Fruit fly (Drosophila melanogaster): ENCODE results near the gene pasi1.

pasi1 gene

DNA sequence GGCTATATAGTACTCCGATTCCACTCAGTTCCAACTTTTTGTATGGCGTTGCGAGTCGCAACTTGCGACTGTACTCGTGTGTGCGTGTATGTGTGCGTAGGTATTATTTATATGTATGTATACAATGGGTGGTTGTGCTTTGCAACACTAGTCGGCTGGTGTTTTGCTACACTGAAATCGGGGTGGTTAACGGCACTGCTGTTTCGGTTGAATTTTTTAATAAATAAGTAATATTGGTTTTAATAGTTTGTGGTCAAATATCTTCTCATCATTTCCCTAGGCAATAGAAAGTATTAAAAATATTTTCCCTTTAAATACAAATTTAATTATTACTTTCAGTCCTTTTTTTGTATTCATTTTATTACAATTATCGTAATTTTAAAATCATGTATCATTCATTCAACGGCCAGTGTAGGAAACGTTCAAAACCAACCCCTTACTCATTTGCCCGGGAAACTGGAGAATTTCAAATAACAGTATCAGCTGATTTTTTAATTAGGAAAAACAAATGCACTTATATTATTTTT, 3.4 kb downstream of the pasi1 start, which contains the start of gene CG7379 (continued):
- peak; percentile 40; the same call in 1 of the 3 replicates for TF ChIP-seq croc (GFP tag; conservative IDR thresholded peaks at IDR 0.05)
- TF ChIP-seq Mes4 (GFP tag; optimal IDR thresholded peaks at IDR 0.05) = peak; percentile 16
- peak; percentile 71 for TF ChIP-seq CG6765 (GFP tag; optimal IDR thresholded peaks at IDR 0.05)
- no peak for TF ChIP-seq btn (GFP tag; optimal IDR thresholded peaks at IDR 0.05)
- peak; percentile 59 for TF ChIP-seq twi (tag; optimal IDR thresholded peaks at IDR 0.05)
- peak; percentile 61 for TF ChIP-seq CG9876 (GFP tag; optimal IDR thresholded peaks at IDR 0.05)
- TF ChIP-seq chif (GFP tag; optimal IDR thresholded peaks at IDR 0.05) = peak; percentile 73 to 75
- TF ChIP-seq pita (GFP tag; optimal IDR thresholded peaks at IDR 0.05) = no peak
- TF ChIP-seq CG42726 (GFP tag; IDR thresholded peaks at IDR 0.05; ENCODE audit: partially characterized antibody) = no peak
- TF ChIP-seq CG14965 (GFP tag; optimal IDR thresholded peaks at IDR 0.05; ENCODE audit: borderline replicate concordance) = no peak
- peak; percentile 39 for TF ChIP-seq CG8281 (tag; optimal IDR thresholded peaks at IDR 0.05)
- TF ChIP-seq H15 (GFP tag; IDR thresholded peaks at IDR 0.05) = peak; percentile 72; the same call in 2 of the 3 replicates
- TF ChIP-seq CG1233 (GFP tag; optimal IDR thresholded peaks at IDR 0.05) = peak; percentile 78
- TF ChIP-seq knrl (GFP tag; IDR thresholded peaks at IDR 0.05; ENCODE audit: partially characterized antibody) = peak; percentile 29; the same call in 1 of the 3 replicates
- TF ChIP-seq HLH4C (GFP tag; IDR thresholded peaks at IDR 0.05; ENCODE audit: partially characterized antibody) = no peak
- peak; percentile 79 for TF ChIP-seq kni (GFP tag; optimal IDR thresholded peaks at IDR 0.05)
- TF ChIP-seq CG7786 (GFP tag; optimal IDR thresholded peaks at IDR 0.05) = peak; percentile 86
- TF ChIP-seq CG6791 (GFP tag; IDR thresholded peaks at IDR 0.05; ENCODE audit: partially characterized antibody) = 0 out of 3 replicates have a peak, but pooled peaks have one; percentile 18
- peak; percentile 78 for TF ChIP-seq CG18764 (GFP tag; optimal IDR thresholded peaks at IDR 0.05)
- TF ChIP-seq Hsf (GFP tag; optimal IDR thresholded peaks at IDR 0.05) = peak; percentile 88
- TF ChIP-seq CG1529 (GFP tag; optimal IDR thresholded peaks at IDR 0.05) = peak; percentile 41
- peak; percentile 77 for TF ChIP-seq Camta (GFP tag; optimal IDR thresholded peaks at IDR 0.05)
- TF ChIP-seq H2.0 (GFP tag; IDR thresholded peaks at IDR 0.05) = peak; percentile 76
- peak; percentile 51 for TF ChIP-seq pfk (GFP tag; optimal IDR thresholded peaks at IDR 0.05)
- peak; percentile 85 for TF ChIP-seq sisA (GFP tag; IDR thresholded peaks at IDR 0.05)
- TF ChIP-seq CG15011 (GFP tag; optimal IDR thresholded peaks at IDR 0.05) = peak; percentile 57
- peak; percentile 70 for TF ChIP-seq CG8089 (GFP tag; optimal IDR thresholded peaks at IDR 0.05)
- TF ChIP-seq tgo (GFP tag; IDR thresholded peaks at IDR 0.05) = peak; percentile 78
- peak; percentile 59 for TF ChIP-seq Asciz (GFP tag; optimal IDR thresholded peaks at IDR 0.05)
- peak; percentile 56 for TF ChIP-seq CG6272 (GFP tag; IDR thresholded peaks at IDR 0.05)
- TF ChIP-seq CG16815 (GFP tag; optimal IDR thresholded peaks at IDR 0.05) = peak; percentile 91
- peak; percentile 30 for TF ChIP-seq NK7.1 (GFP tag; optimal IDR thresholded peaks at IDR 0.05)
- TF ChIP-seq nerfin-2 (GFP tag; IDR thresholded peaks at IDR 0.05; ENCODE audit: partially characterized antibody) = no peak
- no peak for TF ChIP-seq Dip2 (GFP tag; IDR thresholded peaks at IDR 0.05)
- TF ChIP-seq tup (GFP tag; optimal IDR thresholded peaks at IDR 0.05) = peak; percentile 86
- peak; percentile 78 for TF ChIP-seq CG8924 (tag; optimal IDR thresholded peaks at IDR 0.05)
- TF ChIP-seq her (GFP tag; optimal IDR thresholded peaks at IDR 0.05) = peak; percentile 63
- peak; percentile 74 for TF ChIP-seq CG8944 (GFP tag; optimal IDR thresholded peaks at IDR 0.05)
- peak; percentile 84 for TF ChIP-seq CG7987 (GFP tag; optimal IDR thresholded peaks at IDR 0.05)
- TF ChIP-seq chinmo (GFP tag; IDR thresholded peaks at IDR 0.05; ENCODE audit: partially characterized antibody) = no peak
- TF ChIP-seq Mad (GFP tag; optimal IDR thresholded peaks at IDR 0.05) = peak; percentile 83
- TF ChIP-seq Doc3 (GFP tag; IDR thresholded peaks at IDR 0.05; ENCODE audit: partially characterized antibody) = no peak
- TF ChIP-seq dysf (GFP tag; IDR thresholded peaks at IDR 0.05) = peak; percentile 81
- peak; percentile 41 for TF ChIP-seq trh (GFP tag; optimal IDR thresholded peaks at IDR 0.05)
- peak; percentile 63 for TF ChIP-seq psq (GFP tag; optimal IDR thresholded peaks at IDR 0.05)
- no peak for TF ChIP-seq CG3726 (GFP tag; IDR thresholded peaks at IDR 0.05)
- TF ChIP-seq inv (GFP tag; IDR thresholded peaks at IDR 0.05; ENCODE audit: partially characterized antibody) = no peak
- TF ChIP-seq CG4360 (GFP tag; IDR thresholded peaks at IDR 0.05) = no peak
- peak; percentile 64 to 82 for TF ChIP-seq Pdp1 (GFP tag; optimal IDR thresholded peaks at IDR 0.05)

Measured in whole organism, embryonic.